Worm (Caenorhabditis elegans): ENCODE results near the gene irld-27.
"Not testable (repeated sequence)": the region's sequence is repeated elsewhere in the genome, so short reads cannot be mapped to it uniquely, and the experiment has no call there.

Gene irld-27

DNA sequence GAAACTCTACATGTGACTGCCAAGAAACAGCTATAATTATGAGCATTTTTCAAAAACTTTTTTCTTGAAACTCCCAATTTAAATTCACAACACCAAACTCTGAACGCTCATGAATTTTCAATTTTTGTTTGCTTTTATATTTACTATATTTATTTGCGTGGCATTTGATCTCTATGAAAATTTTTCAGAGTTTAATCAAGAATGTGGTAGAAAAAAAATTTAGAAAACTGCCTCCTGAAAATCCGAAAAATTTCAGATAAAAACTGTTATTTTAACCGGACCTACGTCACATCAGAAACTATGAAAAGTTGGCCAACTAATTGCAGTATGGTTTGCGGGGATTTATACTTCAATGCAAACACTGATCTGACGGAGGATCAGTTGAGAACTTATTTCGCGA lies at the start of gene irld-27:
TSS of gene irld-27 (plus strand) at position 301 of the 400 bp plus-strand sequence.
- TF ChIP-seq elt-1 (tag; optimal IDR thresholded peaks at IDR 0.05; ENCODE audit: borderline replicate concordance, insufficient read depth) = no peak
- no peak for TF ChIP-seq nhr-12 (tag; optimal IDR thresholded peaks at IDR 0.05)

ce11 chrII:3282353-3282752 lies 49.8 kb upstream of the irld-27 start, which contains the start of gene nep-13:
TSS of gene nep-13 (plus strand) at chrII:3282653.
- TF ChIP-seq unc-62 (GFP tag; optimal IDR thresholded peaks at IDR 0.05) (no peak), unc-120 (tag; optimal IDR thresholded peaks at IDR 0.05; ENCODE audit: poor library complexity, severe bottlenecking) (no peak)

DNA sequence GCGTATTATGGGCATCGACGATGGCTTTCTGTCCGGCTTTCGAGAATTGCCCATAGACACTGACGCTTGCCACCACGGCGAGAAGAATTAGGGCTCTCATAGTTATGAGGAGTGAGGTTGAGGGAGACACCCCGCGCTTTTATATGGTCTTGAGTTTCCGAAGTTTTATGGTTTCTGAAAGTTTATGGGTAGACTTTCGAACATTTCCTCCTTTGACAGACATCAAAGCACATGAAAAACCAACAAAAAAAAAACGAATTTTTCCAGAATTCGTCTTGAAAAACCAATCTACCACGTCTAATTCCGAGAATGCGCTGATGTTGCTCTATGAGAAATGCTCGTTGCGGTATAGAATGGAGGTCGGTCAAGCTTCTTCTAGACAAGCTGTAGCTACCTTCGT lies 47.6 kb upstream of the irld-27 start, which contains the start of gene scl-15:
TSS of gene scl-15 (minus strand) at position 101 of the 400 bp plus-strand sequence.
- TF ChIP-seq nhr-12 (tag; optimal IDR thresholded peaks at IDR 0.05) = no peak
- no peak for TF ChIP-seq lin-32 (GFP tag; optimal IDR thresholded peaks at IDR 0.05)
- no peak for TF ChIP-seq blmp-1 (tag; optimal IDR thresholded peaks at IDR 0.05)
- no peak for TF ChIP-seq ces-1 (GFP tag; optimal IDR thresholded peaks at IDR 0.05)
- TF ChIP-seq mls-2 (tag; optimal IDR thresholded peaks at IDR 0.05) = no peak
- no peak for TF ChIP-seq lin-13 (tag; optimal IDR thresholded peaks at IDR 0.05)
- TF ChIP-seq zip-8 (tag; optimal IDR thresholded peaks at IDR 0.05) = no peak
- no peak for TF ChIP-seq mep-1 (tag; optimal IDR thresholded peaks at IDR 0.05)
- TF ChIP-seq bed-3 (GFP tag; optimal IDR thresholded peaks at IDR 0.05) = no peak
- no peak for TF ChIP-seq unc-39 (tag; optimal IDR thresholded peaks at IDR 0.05)
- no peak for TF ChIP-seq ceh-39 (tag; optimal IDR thresholded peaks at IDR 0.05)
- TF ChIP-seq ztf-11 (tag; optimal IDR thresholded peaks at IDR 0.05) = no peak
- TF ChIP-seq mab-5 (tag; optimal IDR thresholded peaks at IDR 0.05) = no peak
- no peak for TF ChIP-seq unc-120 (tag; optimal IDR thresholded peaks at IDR 0.05; ENCODE audit: poor library complexity, severe bottlenecking)
- TF ChIP-seq ceh-83 (GFP tag; optimal IDR thresholded peaks at IDR 0.05) = no peak
- TF ChIP-seq elt-3 (tag; optimal IDR thresholded peaks at IDR 0.05) = no peak

- TF ChIP-seq flh-1 (GFP tag; optimal IDR thresholded peaks at IDR 0.05) = no peak
- TF ChIP-seq nhr-76 (tag; optimal IDR thresholded peaks at IDR 0.05) = no peak
- TF ChIP-seq ces-1 (GFP tag; optimal IDR thresholded peaks at IDR 0.05) = no peak
These were observed 45.1 kb upstream of the irld-27 start, which contains the start of gene sri-63 for ce11 chrII:3287073-3287472. TSS of gene sri-63 (plus strand) at chrII:3287373.

DNA sequence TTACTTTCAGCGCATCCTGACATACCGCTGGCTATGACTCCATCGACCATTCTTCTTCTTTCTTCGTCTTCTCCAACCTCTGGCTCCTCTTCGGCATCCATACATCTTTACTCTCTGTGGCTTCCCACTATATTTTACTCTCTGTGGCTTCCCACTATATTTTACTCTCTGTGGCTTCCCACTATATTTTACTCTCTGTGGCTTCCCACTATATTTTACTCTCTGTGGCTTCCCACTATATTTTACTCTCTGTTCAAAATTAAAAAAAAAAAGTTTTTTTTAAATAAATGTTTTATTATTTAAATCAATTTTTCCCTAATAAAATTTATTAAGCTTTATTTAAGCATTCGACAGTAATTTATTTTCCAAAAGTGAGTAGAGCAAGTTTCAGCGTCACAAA lies 41.6 kb upstream of the irld-27 start, which contains the start of gene F39E9.14:
TSS of gene F39E9.14 (minus strand) at position 101 of the 400 bp plus-strand sequence.
- not testable (repeated sequence) for TF ChIP-seq ztf-11 (tag; optimal IDR thresholded peaks at IDR 0.05); lin-32 (GFP tag; optimal IDR thresholded peaks at IDR 0.05); ham-2 (GFP tag; optimal IDR thresholded peaks at IDR 0.05)

- no peak for TF ChIP-seq tbx-8 (GFP tag; optimal IDR thresholded peaks at IDR 0.05)
These were observed 36.9 kb upstream of the irld-27 start, which contains the start of gene btb-17 for ce11 chrII:3295193-3295592. TSS of gene btb-17 (plus strand) at chrII:3295405.

ce11 chrII:3296644-3297043 lies 35.5 kb upstream of the irld-27 start, which contains the start of gene btb-16:
TSS of gene btb-16 (plus strand) at chrII:3296883.
- TF ChIP-seq M03D4.4 (tag; optimal IDR thresholded peaks at IDR 0.05) (no peak), unc-39 (tag; optimal IDR thresholded peaks at IDR 0.05) (no peak), nhr-12 (tag; optimal IDR thresholded peaks at IDR 0.05) (no peak), flh-1 (GFP tag; optimal IDR thresholded peaks at IDR 0.05) (no peak), elt-1 (tag; optimal IDR thresholded peaks at IDR 0.05; ENCODE audit: borderline replicate concordance, insufficient read depth) (no peak), lsy-2 (tag; optimal IDR thresholded peaks at IDR 0.05) (no peak), ceh-39 (tag; optimal IDR thresholded peaks at IDR 0.05) (no peak), nhr-76 (tag; optimal IDR thresholded peaks at IDR 0.05) (no peak), lin-32 (GFP tag; optimal IDR thresholded peaks at IDR 0.05) (no peak), hlh-1 (tag; optimal IDR thresholded peaks at IDR 0.05) (no peak), ham-2 (GFP tag; optimal IDR thresholded peaks at IDR 0.05) (no peak), mls-2 (tag; optimal IDR thresholded peaks at IDR 0.05) (no peak), snpc-4 (tag; optimal IDR thresholded peaks at IDR 0.05) (no peak), bed-3 (GFP tag; optimal IDR thresholded peaks at IDR 0.05) (no peak)

Measured in whole organism, mixed stage, embryonic.